Worm (Caenorhabditis elegans) whole organism, L3 larva: ENCODE results near the gene puf-9.

ENCODE experiments used
- ama-1 ChIP-seq: fragments of 150-350 bp; optimal IDR thresholded peaks from 2 replicates; lab custom pipeline; 2018
- ceh-9 ChIP-seq: sonication (generic microtip); optimal IDR thresholded peaks from 2 replicates; lab custom pipeline; 2018; ENCODE audit warnings: missing biosample characterization, missing genetic modification characterization
- elt-1 ChIP-seq: fragments of 150-350 bp; optimal IDR thresholded peaks from 2 replicates; lab custom pipeline; 2014; ENCODE audit warnings: missing biosample characterization, missing genetic modification characterization
- eor-1 ChIP-seq, 2 experiments: fragments of 150-350 bp; optimal IDR thresholded peaks; 2 replicates each; lab custom pipeline; 2014 to 2018; ENCODE audit warnings: missing biosample characterization in 2 of 2, missing genetic modification characterization in 2 of 2
- fos-1 ChIP-seq: fragments of 150-350 bp; optimal IDR thresholded peaks from 2 replicates; lab custom pipeline; 2014; ENCODE audit warnings: missing biosample characterization, missing genetic modification characterization
- lin-15B ChIP-seq: fragments of 150-350 bp; optimal IDR thresholded peaks from 2 replicates; lab custom pipeline; 2014; ENCODE audit warnings: missing biosample characterization, missing genetic modification characterization
- nfya-1 ChIP-seq: sonication (generic microtip); optimal IDR thresholded peaks from 2 replicates; lab custom pipeline; 2017; ENCODE audit warnings: missing genetic modification characterization, mild to moderate bottlenecking, missing compliant biosample characterization, antibody characterized with exemption, moderate library complexity; ENCODE audit not compliant: insufficient read depth
- nhr-11 ChIP-seq: fragments of 150-350 bp; optimal IDR thresholded peaks from 2 replicates; lab custom pipeline; 2014; ENCODE audit warnings: missing biosample characterization, missing genetic modification characterization
- nhr-28 ChIP-seq: fragments of 150-350 bp; optimal IDR thresholded peaks from 2 replicates; lab custom pipeline; 2014; ENCODE audit warnings: missing biosample characterization, missing genetic modification characterization
- unc-39 ChIP-seq: sonication (generic microtip); optimal IDR thresholded peaks from 4 replicates; lab custom pipeline; 2017; ENCODE audit warnings: missing biosample characterization, missing genetic modification characterization
- ztf-4 ChIP-seq: fragments of 150-350 bp; optimal IDR thresholded peaks from 2 replicates; lab custom pipeline; 2014; ENCODE audit warnings: missing biosample characterization, missing genetic modification characterization

DNA sequence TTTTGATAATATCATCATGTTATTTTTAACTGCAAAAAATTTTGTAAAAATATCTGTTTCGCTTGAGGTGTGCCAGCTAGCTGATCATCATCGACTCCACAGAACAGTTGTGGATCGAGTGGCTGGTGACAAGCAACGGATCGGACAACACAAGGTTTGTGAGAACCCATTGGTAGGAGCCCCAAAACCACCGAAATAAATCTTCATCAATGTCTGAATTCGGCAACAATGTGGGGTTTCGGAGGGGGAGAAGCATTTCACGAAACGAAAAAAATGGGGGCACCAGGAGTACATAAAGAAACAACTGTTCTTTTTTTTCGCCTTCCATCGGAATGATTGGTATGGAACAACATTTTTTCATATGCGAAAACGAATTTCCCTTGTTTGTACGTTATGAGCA lies 26.0 kb upstream of the puf-9 start:
- TF ChIP-seq elt-1 (tag; lab: Kevin White, UChicago) (no peak), lin-15B (no peak), ztf-4 (tag; lab: Kevin White, UChicago) (no peak), eor-1 (tag; optimal IDR thresholded peaks at IDR 0.05; lab: Kevin White, UChicago) (no peak), ama-1 (lab: Kevin White, UChicago) (no peak), nfya-1 (tag; lab: Kevin White, UChicago) (peak; percentile 20), nhr-28 (tag; lab: Kevin White, UChicago) (no peak), nhr-11 (tag; lab: Kevin White, UChicago) (no peak), fos-1 (tag; lab: Kevin White, UChicago) (no peak), unc-39 (tag; lab: Kevin White, UChicago) (no peak), ceh-9 (tag; lab: Kevin White, UChicago) (no peak)
